Worm (Caenorhabditis elegans): Measurements from ENCODE around the gene ins-12.

DNA sequence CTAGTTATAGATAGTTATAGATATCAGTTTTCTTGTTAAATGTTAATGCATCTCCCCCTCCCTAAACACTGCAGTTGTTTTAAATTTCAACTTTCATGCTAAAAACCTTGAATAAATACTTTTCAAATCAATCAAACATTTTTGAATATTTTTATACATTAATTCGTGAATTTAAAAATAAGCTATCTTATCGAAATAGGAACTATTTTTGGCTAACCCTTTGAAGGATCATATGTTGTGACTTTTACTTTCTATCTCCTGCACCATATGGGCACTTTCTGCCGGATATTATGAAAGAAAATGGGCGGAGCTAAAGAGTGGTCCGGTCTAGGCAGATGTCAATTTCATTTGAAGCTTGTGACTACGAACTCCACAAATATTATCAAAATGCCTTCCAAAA is 31.8 kb upstream of the ins-12 start, which contains the start of gene ZK177.11:
- TF ChIP-seq Y95B8A.8 (GFP tag; IDR thresholded peaks at IDR 0.05) (no peak), snpc-4 (GFP tag; optimal IDR thresholded peaks at IDR 0.05) (no peak), snpc-4 (tag; optimal IDR thresholded peaks at IDR 0.05) (no peak), mxl-1 (tag; optimal IDR thresholded peaks at IDR 0.05) (no peak), pha-4 (tag; optimal IDR thresholded peaks at IDR 0.05) (no peak), tbx-9 (tag; optimal IDR thresholded peaks at IDR 0.05; ENCODE audit: borderline replicate concordance) (no peak), him-1 (tag; optimal IDR thresholded peaks at IDR 0.05) (no peak)

Measured in whole organism, young adult.